Fruit fly (Drosophila melanogaster) whole organism, wandering third instar larva: ENCODE data around the gene CG12279.

Source experiments
- Abd-B ChIP-seq: fragments of >200 bp; optimal IDR thresholded peaks from 2 replicates; lab custom pipeline; 2017; ENCODE audit warnings: missing biosample characterization, missing genetic modification characterization
- Vsx2 ChIP-seq: fragments of 200-300, 225-300 bp; sonication (Bioruptor generic); optimal IDR thresholded peaks from 2 replicates; lab custom pipeline; 2018; ENCODE audit warnings: missing biosample characterization, missing genetic modification characterization; ENCODE audit not compliant: partially characterized antibody
- fru ChIP-seq: fragments of 200-800 bp; sonication (Bioruptor generic); optimal IDR thresholded peaks from 3 replicates; lab custom pipeline; 2016; ENCODE audit warnings: missing biosample characterization, mild to moderate bottlenecking, missing genetic modification characterization
- h ChIP-seq: fragments of 200-800 bp; sonication (Bioruptor generic); optimal IDR thresholded peaks from 3 replicates; lab custom pipeline; 2016; ENCODE audit warnings: missing biosample characterization, mild to moderate bottlenecking, missing genetic modification characterization
- psq ChIP-seq: fragments of 200-800 bp; sonication (Bioruptor generic); optimal IDR thresholded peaks from 3 replicates; lab custom pipeline; 2017; ENCODE audit warnings: missing biosample characterization, mild to moderate bottlenecking, missing genetic modification characterization, moderate library complexity
- rgr ChIP-seq: fragments of 200-800 bp; sonication (Bioruptor generic); optimal IDR thresholded peaks from 3 replicates; lab custom pipeline; 2016; ENCODE audit warnings: missing biosample characterization, mild to moderate bottlenecking, missing genetic modification characterization
- sage ChIP-seq: fragments of 200-800 bp; sonication (Bioruptor generic); optimal IDR thresholded peaks from 2 replicates; lab custom pipeline; 2016; ENCODE audit warnings: missing biosample characterization, mild to moderate bottlenecking, missing genetic modification characterization

dm6 chr3R:12688116-12688515 is 16.8 kb upstream of the CG12279 start:
- TF ChIP-seq psq (GFP tag; lab: Kevin White, UChicago) (no peak), Abd-B (GFP tag; lab: Kevin White, UChicago) (no peak), h (GFP tag; lab: Kevin White, UChicago) (no peak), Vsx2 (GFP tag; lab: Kevin White, UChicago) (no peak), fru (GFP tag; lab: Kevin White, UChicago) (no peak), sage (GFP tag; lab: Kevin White, UChicago) (no peak), rgr (no peak)
